Worm (Caenorhabditis elegans): ENCODE data around the gene xdh-1.

DNA sequence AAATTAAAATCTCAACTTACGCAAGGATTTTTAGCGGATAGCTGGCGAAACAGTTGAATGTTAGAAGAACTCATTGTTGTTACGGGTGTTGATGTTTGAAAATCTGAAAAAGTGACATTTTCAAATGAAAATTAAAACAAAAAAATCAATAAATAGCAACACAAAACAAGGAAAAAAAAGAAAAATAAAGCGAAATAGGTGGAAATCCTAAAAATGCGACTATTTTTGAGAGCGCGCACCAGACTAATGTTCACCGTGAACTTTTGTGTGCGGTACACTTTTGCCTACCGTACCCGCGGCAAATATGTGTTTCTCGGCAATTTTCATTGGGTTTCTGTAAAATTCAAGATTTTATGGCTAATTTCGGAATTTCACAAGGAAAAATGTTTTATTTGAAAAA, 4.4 kb upstream of the xdh-1 start, which contains the start of gene F55B11.6:
- no peak for TF ChIP-seq pag-3 (tag; optimal IDR thresholded peaks at IDR 0.05; ENCODE audit: borderline replicate concordance)
- no peak for TF ChIP-seq unc-55 (GFP tag; optimal IDR thresholded peaks at IDR 0.05)
- TF ChIP-seq ceh-24 (tag; optimal IDR thresholded peaks at IDR 0.05), result no peak
- TF ChIP-seq pha-4 (tag; optimal IDR thresholded peaks at IDR 0.05), result no peak
- no peak for TF ChIP-seq elt-4 (tag; optimal IDR thresholded peaks at IDR 0.05)
- no peak for TF ChIP-seq syd-9 (tag; optimal IDR thresholded peaks at IDR 0.05)
- no peak for TF ChIP-seq ceh-9 (tag; optimal IDR thresholded peaks at IDR 0.05)
- TF ChIP-seq ama-1 (optimal IDR thresholded peaks at IDR 0.05), result no peak
- no peak for TF ChIP-seq ref-2 (tag; optimal IDR thresholded peaks at IDR 0.05)
- TF ChIP-seq ceh-34 (tag; optimal IDR thresholded peaks at IDR 0.05), result no peak
- no peak for TF ChIP-seq fkh-10 (GFP tag; optimal IDR thresholded peaks at IDR 0.05)
